Worm (Caenorhabditis elegans) whole organism, late embryonic: ENCODE data around the gene sftd-3.
A peak's percentile ranks its signal among the peaks of the same experiment; 100 is the strongest.

Source experiments
- C38D4.7 ChIP-seq: fragments of 200-800 bp; sonication (Bioruptor generic); optimal IDR thresholded peaks from 2 replicates; lab custom pipeline; 2018; ENCODE audit warnings: mild to moderate bottlenecking, missing genetic modification characterization, moderate library complexity, missing compliant biosample characterization
- K09A11.1 ChIP-seq: sonication (generic microtip); optimal IDR thresholded peaks from 2 replicates; lab custom pipeline; 2017; ENCODE audit warnings: antibody characterized with exemption, mild to moderate bottlenecking, missing genetic modification characterization, missing compliant biosample characterization; ENCODE audit not compliant: insufficient read depth
- T23F11.4 ChIP-seq: fragments of 200-800 bp; sonication (Bioruptor generic); optimal IDR thresholded peaks from 2 replicates; lab custom pipeline; 2018; ENCODE audit warnings: mild to moderate bottlenecking, missing genetic modification characterization, missing compliant biosample characterization
- ahr-1 ChIP-seq: sonication (generic microtip); optimal IDR thresholded peaks from 2 replicates; lab custom pipeline; 2016; ENCODE audit warnings: missing genetic modification characterization, missing compliant biosample characterization
- ceh-14 ChIP-seq: sonication (generic microtip); optimal IDR thresholded peaks from 2 replicates; lab custom pipeline; 2016; ENCODE audit warnings: missing genotype, missing genetic modification characterization, missing compliant biosample characterization
- ceh-18 ChIP-seq: sonication (generic microtip); optimal IDR thresholded peaks from 2 replicates; lab custom pipeline; 2016; ENCODE audit warnings: missing genetic modification characterization, missing compliant biosample characterization
- ceh-2 ChIP-seq: sonication (generic microtip); optimal IDR thresholded peaks from 2 replicates; lab custom pipeline; 2016; ENCODE audit warnings: missing genotype, missing genetic modification characterization, missing compliant biosample characterization
- ceh-31 ChIP-seq: sonication (generic microtip); optimal IDR thresholded peaks from 2 replicates; lab custom pipeline; 2016; ENCODE audit warnings: missing genetic modification characterization, missing compliant biosample characterization
- ceh-34 ChIP-seq: sonication (generic microtip); optimal IDR thresholded peaks from 2 replicates; lab custom pipeline; 2016; ENCODE audit warnings: mild to moderate bottlenecking, missing genetic modification characterization, missing compliant biosample characterization
- ceh-9 ChIP-seq: sonication (generic microtip); optimal IDR thresholded peaks from 2 replicates; lab custom pipeline; 2016; ENCODE audit warnings: mild to moderate bottlenecking, missing genetic modification characterization, inconsistent platforms, missing compliant biosample characterization
- dmd-4 ChIP-seq: sonication (generic microtip); optimal IDR thresholded peaks from 2 replicates; lab custom pipeline; 2016; ENCODE audit warnings: borderline replicate concordance, missing genetic modification characterization, missing compliant biosample characterization
- dve-1 ChIP-seq: sonication (generic microtip); optimal IDR thresholded peaks from 2 replicates; lab custom pipeline; 2017; ENCODE audit warnings: antibody characterized with exemption, mild to moderate bottlenecking, missing genetic modification characterization, missing compliant biosample characterization
- elt-4 ChIP-seq: sonication (generic microtip); optimal IDR thresholded peaks from 2 replicates; lab custom pipeline; 2016; ENCODE audit warnings: missing genetic modification characterization, missing compliant biosample characterization
- ets-4 ChIP-seq: sonication (generic microtip); optimal IDR thresholded peaks from 2 replicates; lab custom pipeline; 2016; ENCODE audit warnings: missing genetic modification characterization, missing compliant biosample characterization
- fkh-6 ChIP-seq: sonication (generic microtip); optimal IDR thresholded peaks from 2 replicates; lab custom pipeline; 2016; ENCODE audit warnings: missing genetic modification characterization, missing compliant biosample characterization
- hlh-6 ChIP-seq: sonication (generic microtip); optimal IDR thresholded peaks from 2 replicates; lab custom pipeline; 2016; ENCODE audit warnings: missing genotype, missing genetic modification characterization, missing compliant biosample characterization
- hlh-8 ChIP-seq: sonication (generic microtip); optimal IDR thresholded peaks from 2 replicates; lab custom pipeline; 2016; ENCODE audit warnings: missing genotype, missing genetic modification characterization, missing compliant biosample characterization
- lin-11 ChIP-seq: fragments of 200-800 bp; sonication (Bioruptor generic); optimal IDR thresholded peaks from 2 replicates; lab custom pipeline; 2018; ENCODE audit warnings: mild to moderate bottlenecking, missing genetic modification characterization, missing compliant biosample characterization
- nfya-1 ChIP-seq: sonication (generic microtip); optimal IDR thresholded peaks from 2 replicates; lab custom pipeline; 2017; ENCODE audit warnings: missing genetic modification characterization, mild to moderate bottlenecking, missing compliant biosample characterization, antibody characterized with exemption, moderate library complexity
- nhr-11 ChIP-seq: fragments of 150-350 bp; optimal IDR thresholded peaks from 2 replicates; lab custom pipeline; 2014; ENCODE audit warnings: missing biosample characterization, missing genetic modification characterization
- nhr-232 ChIP-seq: sonication (generic microtip); optimal IDR thresholded peaks from 2 replicates; lab custom pipeline; 2016; ENCODE audit warnings: missing genetic modification characterization, missing compliant biosample characterization
- npax-4 ChIP-seq: sonication (generic microtip); optimal IDR thresholded peaks from 2 replicates; lab custom pipeline; 2016; ENCODE audit warnings: missing genetic modification characterization, missing compliant biosample characterization
- pqm-1 ChIP-seq: sonication (generic microtip); optimal IDR thresholded peaks from 2 replicates; lab custom pipeline; 2016; ENCODE audit warnings: missing genetic modification characterization, missing compliant biosample characterization
- pros-1 ChIP-seq: fragments of 150-350 bp; optimal IDR thresholded peaks from 2 replicates; lab custom pipeline; 2014; ENCODE audit warnings: missing biosample characterization, missing genetic modification reagents, missing genetic modification characterization
- rnt-1 ChIP-seq: sonication (generic microtip); optimal IDR thresholded peaks from 2 replicates; lab custom pipeline; 2016; ENCODE audit warnings: missing genetic modification characterization, missing compliant biosample characterization
- sox-4 ChIP-seq: sonication (generic microtip); optimal IDR thresholded peaks from 2 replicates; lab custom pipeline; 2017; ENCODE audit warnings: mild to moderate bottlenecking, missing genetic modification characterization, inconsistent platforms, missing compliant biosample characterization
- tbx-7 ChIP-seq: sonication (generic microtip); optimal IDR thresholded peaks from 2 replicates; lab custom pipeline; 2016; ENCODE audit warnings: missing genotype, missing genetic modification characterization, missing compliant biosample characterization
- ttx-3 ChIP-seq: sonication (generic microtip); optimal IDR thresholded peaks from 2 replicates; lab custom pipeline; 2016; ENCODE audit warnings: missing genetic modification reagents, missing genetic modification characterization, missing compliant biosample characterization
- unc-55 ChIP-seq: sonication (generic microtip); optimal IDR thresholded peaks from 2 replicates; lab custom pipeline; 2017; ENCODE audit warnings: missing biosample characterization, missing genetic modification reagents, missing genetic modification characterization
- unc-86 ChIP-seq: sonication (generic microtip); optimal IDR thresholded peaks from 2 replicates; lab custom pipeline; 2016; ENCODE audit warnings: missing genetic modification characterization, missing compliant biosample characterization
- zip-5 ChIP-seq: sonication (generic microtip); optimal IDR thresholded peaks from 2 replicates; lab custom pipeline; 2016; ENCODE audit warnings: missing genetic modification characterization, missing compliant biosample characterization

Gene sftd-3

DNA sequence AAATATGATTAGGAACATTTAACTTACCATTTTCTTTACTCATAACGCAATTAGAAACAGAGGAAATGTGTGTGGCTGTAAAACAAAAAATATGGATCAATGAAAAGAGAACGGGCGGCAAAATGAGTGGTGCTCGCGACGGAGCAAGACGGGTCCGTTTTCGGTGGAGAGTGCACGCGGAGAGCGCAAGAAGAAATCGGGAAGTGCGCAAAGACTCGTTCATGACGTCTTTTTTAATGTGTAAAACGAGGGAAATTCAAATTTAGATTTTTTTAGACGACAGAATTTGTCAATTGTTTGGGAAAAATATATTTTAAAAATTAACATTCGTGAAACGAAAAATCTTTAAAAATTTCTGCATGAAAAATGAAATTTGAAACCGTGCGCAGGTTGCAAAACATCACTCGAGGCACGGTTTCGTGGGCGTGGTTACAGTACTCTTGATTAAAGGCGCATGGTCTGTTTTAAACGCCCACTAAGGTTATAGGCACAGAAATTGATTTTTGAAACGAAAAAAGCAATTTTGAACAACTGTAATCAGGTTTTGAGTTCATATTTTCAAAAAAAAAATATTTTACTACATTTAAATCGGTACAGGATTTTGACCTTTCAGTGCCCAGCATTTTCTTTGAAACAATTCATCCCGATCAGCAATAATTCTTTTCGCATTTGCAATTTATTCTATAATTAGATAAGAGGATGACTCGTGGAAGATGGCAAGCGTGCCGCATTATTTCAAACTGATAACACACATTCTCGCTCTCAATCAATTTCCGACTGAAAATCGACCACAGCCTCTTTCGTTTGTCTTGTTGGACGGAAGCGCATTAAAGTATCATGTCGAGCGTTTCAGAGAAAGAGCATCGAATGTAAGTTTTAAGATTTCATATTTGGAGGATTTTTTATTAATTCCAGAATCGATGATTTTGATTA lies 5.6 kb upstream of the sftd-3 start, which contains the start of the genes szy-20 and C18E9.5 (continued):
- peak; percentile 76 for TF ChIP-seq ceh-31 (tag; lab: Kevin White, UChicago)
- TF ChIP-seq tbx-7 (tag; lab: Kevin White, UChicago), result peak; percentile 14
- TF ChIP-seq rnt-1 (tag; lab: Kevin White, UChicago), result no peak
- peak; percentile 1 for TF ChIP-seq K09A11.1
- TF ChIP-seq ceh-2 (tag; lab: Kevin White, UChicago), result peak; percentile 24
- peak; percentile 19 for TF ChIP-seq zip-5
- TF ChIP-seq hlh-8, result no peak
- peak; percentile 47 for TF ChIP-seq ceh-18
- no peak for TF ChIP-seq nhr-11 (tag; lab: Kevin White, UChicago)
- no peak for TF ChIP-seq dmd-4 (tag; lab: Kevin White, UChicago)
- no peak for TF ChIP-seq npax-4 (tag; lab: Kevin White, UChicago)
- no peak for TF ChIP-seq ets-4
- TF ChIP-seq ceh-14 (tag; lab: Kevin White, UChicago), result peak; percentile 38
- TF ChIP-seq nhr-232, result peak; percentile 0
- no peak for TF ChIP-seq hlh-6 (tag; lab: Kevin White, UChicago)
- peak; percentile 35 for TF ChIP-seq unc-86 (tag; lab: Kevin White, UChicago)
- peak; percentile 67 for TF ChIP-seq nfya-1 (tag; lab: Kevin White, UChicago)
- TF ChIP-seq C38D4.7 (GFP tag; lab: Kevin White, UChicago), result no peak
- TF ChIP-seq dve-1 (tag; lab: Kevin White, UChicago), result peak; percentile 28
- TF ChIP-seq pros-1 (tag; lab: Kevin White, UChicago), result no peak
- no peak for TF ChIP-seq sox-4 (tag; lab: Kevin White, UChicago)

DNA sequence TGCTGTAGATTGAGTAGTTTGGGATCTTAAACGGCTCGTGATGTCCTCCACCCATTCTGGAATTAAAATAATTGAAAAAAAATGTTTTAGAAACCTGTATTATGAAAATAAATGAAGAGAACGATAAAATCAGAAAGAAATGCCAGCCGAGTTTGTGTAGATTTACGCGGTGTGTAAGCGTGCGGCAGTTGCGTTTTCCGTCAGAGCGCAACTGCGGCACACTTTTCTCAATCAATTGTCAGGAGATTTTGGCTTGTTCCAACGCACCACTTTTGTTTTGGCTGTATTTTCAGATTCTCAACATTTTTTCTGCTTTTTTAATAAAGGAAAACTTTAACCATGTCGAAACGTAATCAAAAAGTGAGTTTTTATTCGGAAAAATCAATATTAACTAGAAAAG lies 886 bp upstream of the sftd-3 start, which contains the start of the genes ndub-3 and C18E9.2:
TSS of gene ndub-3 (minus strand) at position 56 of the 400 bp plus-strand sequence.
TSS of gene C18E9.2 (plus strand) at position 172 of the 400 bp plus-strand sequence.
- TF ChIP-seq fkh-6 (no peak), ttx-3 (peak; percentile 14)

DNA sequence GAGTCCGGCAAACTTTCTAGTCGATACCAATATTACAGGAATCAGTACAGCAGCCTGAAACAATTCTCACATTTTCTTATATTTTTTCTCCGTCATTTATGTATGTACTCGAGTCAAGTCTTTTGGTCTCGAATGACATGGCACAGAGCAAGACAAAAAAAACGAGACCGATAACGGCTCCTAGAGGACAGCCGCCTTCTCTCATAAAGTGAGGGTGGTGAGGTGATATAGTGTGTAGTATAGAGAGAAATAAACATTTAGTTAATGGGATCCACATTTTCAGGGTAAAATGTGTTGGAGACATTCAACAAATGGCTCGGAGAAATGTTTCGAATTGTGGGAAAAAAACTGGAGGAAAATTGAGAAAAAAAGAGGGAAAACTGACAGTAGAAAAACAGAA lies 1.7 kb downstream of the sftd-3 start:
- TF ChIP-seq ceh-9 (tag; lab: Kevin White, UChicago), result no peak
- TF ChIP-seq nhr-232, result no peak
- TF ChIP-seq ceh-18, result peak; percentile 42

DNA sequence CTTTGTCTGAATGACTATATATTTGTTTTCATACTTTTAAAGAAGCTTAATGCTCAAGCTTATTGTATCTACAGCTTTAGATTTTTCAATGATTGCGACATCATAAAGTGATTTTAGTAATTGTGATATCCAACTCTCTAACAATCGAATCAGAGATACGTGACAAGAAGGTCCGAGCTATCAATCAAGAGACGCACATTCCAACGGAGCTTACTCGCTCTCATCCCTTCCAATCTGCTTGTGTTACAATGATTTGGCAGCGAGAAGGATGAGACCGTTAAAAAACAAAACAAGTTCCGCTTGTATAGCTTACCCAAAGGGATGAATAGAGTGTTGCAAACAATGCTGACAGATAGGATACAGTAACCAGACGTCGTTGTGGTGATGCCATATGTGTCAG lies 2.5 kb downstream of the sftd-3 start:
- no peak for TF ChIP-seq ahr-1 (tag; lab: Kevin White, UChicago)
- no peak for TF ChIP-seq dve-1 (tag; lab: Kevin White, UChicago)
- peak; percentile 70 for TF ChIP-seq unc-55 (GFP tag; lab: Kevin White, UChicago)

DNA sequence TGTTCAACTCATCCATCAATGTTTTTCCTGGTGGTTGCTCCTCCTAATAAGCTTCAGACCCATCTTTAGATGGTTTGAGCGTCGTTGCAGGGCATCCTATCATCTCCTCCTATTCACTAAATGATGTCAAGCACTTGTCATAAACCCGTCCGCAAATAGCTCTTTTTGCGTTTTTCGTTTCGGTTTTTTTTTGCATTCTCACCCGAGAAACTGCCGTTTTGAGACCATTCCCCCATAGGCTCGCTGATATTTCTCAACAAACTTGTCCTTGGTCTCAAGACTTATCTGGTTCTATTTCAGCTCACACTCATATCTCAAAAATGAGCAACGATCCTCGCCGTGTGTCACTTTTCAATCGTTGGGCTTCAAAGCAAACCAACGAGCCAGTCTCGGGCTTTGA lies 3.5 kb downstream of the sftd-3 start, which contains the start of gene cal-2:
TSS of gene cal-2 (plus strand) at position 301 of the 400 bp plus-strand sequence.
- TF ChIP-seq pqm-1 (no peak), tbx-7 (tag; lab: Kevin White, UChicago) (no peak), elt-4 (no peak), ceh-34 (no peak), T23F11.4 (GFP tag; lab: Kevin White, UChicago) (no peak), dve-1 (tag; lab: Kevin White, UChicago) (no peak)
- TF ChIP-seq, all 69 proteins: peak for 0

DNA sequence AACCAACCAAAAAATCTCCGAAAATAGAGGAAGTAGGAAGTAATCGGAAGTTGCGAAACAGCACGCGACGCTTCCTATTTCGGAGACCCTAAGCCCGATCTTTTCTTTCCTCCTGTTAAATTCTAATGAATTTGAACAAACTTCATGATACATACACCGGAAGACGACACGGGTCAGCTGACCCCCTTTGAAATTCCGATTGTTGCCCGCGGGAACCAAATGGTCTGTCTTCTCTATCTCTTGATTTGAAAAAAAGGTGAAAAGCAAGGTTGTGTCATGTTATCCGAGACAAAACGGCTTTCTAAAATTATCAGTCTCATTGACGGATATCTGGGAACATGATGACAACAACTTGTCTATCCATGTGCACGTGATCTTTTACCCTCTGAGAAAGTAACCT lies 4.9 kb downstream of the sftd-3 start:
- TF ChIP-seq hlh-6 (tag; lab: Kevin White, UChicago), result no peak
- no peak for TF ChIP-seq nhr-232
- peak; percentile 66 for TF ChIP-seq unc-55 (GFP tag; lab: Kevin White, UChicago)
- TF ChIP-seq lin-11 (tag; lab: Kevin White, UChicago), result no peak
- TF ChIP-seq ceh-18, result peak; percentile 16
